Worm (Caenorhabditis elegans): Measurements from ENCODE around the gene srj-1.

- TF ChIP-seq ceh-36 (tag; optimal IDR thresholded peaks at IDR 0.05): no peak
- TF ChIP-seq ama-1 (optimal IDR thresholded peaks at IDR 0.05): no peak
- no peak for TF ChIP-seq sea-1 (GFP tag; conservative IDR thresholded peaks at IDR 0.05)
- no peak for TF ChIP-seq hmg-4 (GFP tag; optimal IDR thresholded peaks at IDR 0.05)
- no peak for TF ChIP-seq hmbx-1 (tag; optimal IDR thresholded peaks at IDR 0.05)
- no peak for TF ChIP-seq tra-4 (tag; optimal IDR thresholded peaks at IDR 0.05)
- TF ChIP-seq flt-1 (GFP tag; IDR thresholded peaks at IDR 0.05): no peak
- TF ChIP-seq B0310.2 (tag; optimal IDR thresholded peaks at IDR 0.05): no peak
- no peak for TF ChIP-seq hnd-1 (tag; optimal IDR thresholded peaks at IDR 0.05)
- TF ChIP-seq aly-1 (tag; optimal IDR thresholded peaks at IDR 0.05): no peak
- TF ChIP-seq tbx-11 (GFP tag; IDR thresholded peaks at IDR 0.05): no peak
- TF ChIP-seq tbx-37 (GFP tag; conservative IDR thresholded peaks at IDR 0.05): no peak
These were observed 41.1 kb downstream of the srj-1 start for ce11 chrIV:11924092-11924491.

Measured in whole organism, early embryonic.